Fruit fly (Drosophila melanogaster) whole organism, prepupa: Measurements from ENCODE around the gene Mical.

Source experiments
- Blimp-1 ChIP-seq: fragments of 200-800 bp; sonication (Bioruptor generic); optimal IDR thresholded peaks from 3 replicates; lab custom pipeline; 2017; ENCODE audit warnings: missing biosample characterization, missing genetic modification characterization, mild to moderate bottlenecking, moderate library complexity, missing genetic modification reagents
- CG16779 ChIP-seq: fragments of 200-800 bp; sonication (Bioruptor generic); optimal IDR thresholded peaks from 3 replicates; lab custom pipeline; 2017; ENCODE audit warnings: missing biosample characterization, mild to moderate bottlenecking, missing genetic modification characterization
- CG4318 ChIP-seq: fragments of 200-800 bp; sonication (Bioruptor generic); optimal IDR thresholded peaks from 3 replicates; lab custom pipeline; 2017; ENCODE audit warnings: missing biosample characterization, mild to moderate bottlenecking, missing genetic modification characterization
- Eip75B ChIP-seq: fragments of 200-800 bp; sonication (Bioruptor generic); optimal IDR thresholded peaks from 3 replicates; lab custom pipeline; 2016; ENCODE audit warnings: missing biosample characterization, missing genetic modification characterization
- OdsH ChIP-seq: fragments of 200-800 bp; sonication (Bioruptor generic); optimal IDR thresholded peaks from 3 replicates; lab custom pipeline; 2016; ENCODE audit warnings: missing biosample characterization, missing genetic modification characterization
- Smox ChIP-seq: fragments of 200-800 bp; sonication (Bioruptor generic); optimal IDR thresholded peaks from 3 replicates; lab custom pipeline; 2016; ENCODE audit warnings: missing biosample characterization, missing genetic modification characterization
- Sox15 ChIP-seq: fragments of 200-800 bp; sonication (Bioruptor generic); optimal IDR thresholded peaks from 3 replicates; lab custom pipeline; 2016; ENCODE audit warnings: missing biosample characterization, missing genetic modification characterization
- acj6 ChIP-seq: fragments of 200-800 bp; sonication (Bioruptor generic); optimal IDR thresholded peaks from 3 replicates; lab custom pipeline; 2016; ENCODE audit warnings: missing biosample characterization, missing genetic modification characterization
- fkh ChIP-seq: fragments of 200-800 bp; sonication (Bioruptor generic); optimal IDR thresholded peaks from 3 replicates; lab custom pipeline; 2017; ENCODE audit warnings: missing biosample characterization, mild to moderate bottlenecking, missing genetic modification characterization, moderate library complexity

dm6 chr3R:10042664-10043372 lies at the start of gene Mical, which contains the start of gene CG3909:
- TF ChIP-seq acj6 (GFP tag; lab: Kevin White, UChicago) (peak; percentile 75), Smox (GFP tag; lab: Kevin White, UChicago) (peak; percentile 68), CG16779 (tag; lab: Kevin White, UChicago) (peak; percentile 62), CG4318 (GFP tag; lab: Kevin White, UChicago) (no peak), Sox15 (peak; percentile 60), Blimp-1 (GFP tag; lab: Kevin White, UChicago) (peak; percentile 39), OdsH (peak; percentile 83), Eip75B (GFP tag; lab: Kevin White, UChicago) (no peak), fkh (GFP tag; lab: Kevin White, UChicago) (peak; percentile 30)
